Worm (Caenorhabditis elegans) whole organism, L4 larva: ENCODE results near the gene C56E6.4.

Experiments
- ama-1 ChIP-seq: fragments of 150-350 bp; optimal IDR thresholded peaks from 2 replicates; lab custom pipeline; 2014; ENCODE audit warnings: inconsistent platforms, mixed read lengths
- ceh-44 ChIP-seq: fragments of 200-800 bp; sonication (Bioruptor generic); IDR thresholded peaks from 2 replicates; pipeline ENCODE4 v1.3.6; 2022; ENCODE audit warnings: missing genetic modification reagents, missing genetic modification characterization, missing compliant biosample characterization
- fkh-10 ChIP-seq: fragments of 150-350 bp; optimal IDR thresholded peaks from 2 replicates; lab custom pipeline; 2014; ENCODE audit warnings: missing biosample characterization, missing genetic modification reagents, missing genetic modification characterization
- lsy-2 ChIP-seq, 2 experiments: fragments of 150-350 bp in 1 of 2; sonication (generic microtip) in 1 of 2; optimal IDR thresholded peaks; 2 replicates each; lab custom pipeline; 2014 to 2017; ENCODE audit warnings: missing biosample characterization in 2 of 2, missing genetic modification characterization in 2 of 2
- mdl-1 ChIP-seq, 2 experiments: fragments of 150-350 bp in 1 of 2; sonication (generic microtip) in 1 of 2; optimal IDR thresholded peaks; 2 replicates each; lab custom pipeline; 2014 to 2017; ENCODE audit warnings: missing biosample characterization in 2 of 2, missing genetic modification characterization in 2 of 2
- mep-1 ChIP-seq: fragments of 150-350 bp; sonication (generic microtip); optimal IDR thresholded peaks from 3 replicates; lab custom pipeline; 2014; ENCODE audit warnings: missing biosample characterization, missing genetic modification characterization
- nhr-48 ChIP-seq: sonication (generic microtip); optimal IDR thresholded peaks from 2 replicates; lab custom pipeline; 2016; ENCODE audit warnings: mild to moderate bottlenecking, missing genetic modification characterization, missing compliant biosample characterization
- pha-4 ChIP-seq, 2 experiments: fragments of 150-350 bp in 1 of 2; fragments of 200-800 bp in 1 of 2; sonication (Bioruptor generic) in 1 of 2; IDR thresholded peaks in 1 of 2; optimal IDR thresholded peaks in 1 of 2; 2 replicates each; pipeline versions ENCODE4 v1.3.6 to Lab custom; 2014 to 2022; ENCODE audit warnings: missing genetic modification characterization in 2 of 2, missing genetic modification reagents in 2 of 2, missing biosample characterization in 1 of 2, missing compliant biosample characterization in 1 of 2
- pqm-1 ChIP-seq: sonication (generic microtip); optimal IDR thresholded peaks from 2 replicates; lab custom pipeline; 2017; ENCODE audit warnings: missing biosample characterization, missing genetic modification characterization
- sdz-12 ChIP-seq: fragments of 200-800 bp; sonication (Bioruptor generic); optimal IDR thresholded peaks from 2 replicates; lab custom pipeline; 2018; ENCODE audit warnings: mild to moderate bottlenecking, missing genetic modification characterization, missing compliant biosample characterization
- skn-1 ChIP-seq: fragments of 150-350 bp; optimal IDR thresholded peaks from 2 replicates; lab custom pipeline; 2014; ENCODE audit warnings: missing biosample characterization, missing genetic modification characterization
- snpc-4 ChIP-seq: fragments of 150-350 bp; optimal IDR thresholded peaks from 2 replicates; lab custom pipeline; 2014; ENCODE audit warnings: missing biosample characterization, missing genetic modification characterization
- unc-62 ChIP-seq, 3 experiments: fragments of 150-350 bp in 1 of 3; sonication (generic microtip); optimal IDR thresholded peaks in 2 of 3; peaks in 1 of 3; 1 replicate in 1 of 3; 2 replicates in 2 of 3; lab custom pipeline; 2014 to 2017; ENCODE audit warnings: missing biosample characterization in 3 of 3, missing genetic modification characterization in 3 of 3, missing genetic modification reagents in 3 of 3, missing genotype in 1 of 3

ce11 chrII:6499067-6499466 is 29.5 kb downstream of the C56E6.4 start, which contains the start of gene twk-49:
- TF ChIP-seq pha-4 (GFP tag; IDR thresholded peaks at IDR 0.05; lab: Robert Waterston, UW): no peak
- no peak for TF ChIP-seq pha-4 (tag; optimal IDR thresholded peaks at IDR 0.05; lab: Kevin White, UChicago)
- TF ChIP-seq sdz-12: no peak
- no peak for TF ChIP-seq mep-1 (tag; lab: Kevin White, UChicago)
- no peak for TF ChIP-seq snpc-4
- TF ChIP-seq mdl-1 (tag; optimal IDR thresholded peaks at IDR 0.05; lab: Kevin White, UChicago): no peak
- TF ChIP-seq fkh-10 (GFP tag; lab: Kevin White, UChicago): no peak
- TF ChIP-seq ceh-44: no peak
- no peak for TF ChIP-seq ama-1
- no peak for TF ChIP-seq nhr-48
- TF ChIP-seq unc-62 (GFP tag; optimal IDR thresholded peaks at IDR 0.05 in 1 of 2; lab: Kevin White, UChicago): peak in 1 of 2 experiments; percentile 36
- no peak for TF ChIP-seq unc-62 (tag; optimal IDR thresholded peaks at IDR 0.05; lab: Kevin White, UChicago)
- TF ChIP-seq skn-1 (tag; lab: Kevin White, UChicago): no peak
- TF ChIP-seq pqm-1 (tag; lab: Kevin White, UChicago): no peak
- no peak for TF ChIP-seq lsy-2 (tag; optimal IDR thresholded peaks at IDR 0.05; lab: Kevin White, UChicago)
